Worm (Caenorhabditis elegans) whole organism, L1 larva: ENCODE data around the gene Y45F10C.6.

Source experiments
- ama-1 ChIP-seq: fragments of 150-350 bp; optimal IDR thresholded peaks from 2 replicates; lab custom pipeline; 2014
- ceh-63 ChIP-seq: fragments of 200-800 bp; sonication (Bioruptor generic); optimal IDR thresholded peaks from 2 replicates; lab custom pipeline; 2018; ENCODE audit warnings: mild to moderate bottlenecking, missing genetic modification characterization, missing compliant biosample characterization
- grh-1 ChIP-seq: fragments of 200-800 bp; sonication (Bioruptor generic); IDR thresholded peaks from 2 replicates; pipeline ENCODE4 v1.3.6; 2022; ENCODE audit warnings: missing genetic modification reagents, missing genetic modification characterization, missing compliant biosample characterization
- lsy-2 ChIP-seq, 2 experiments: fragments of 150-350 bp; optimal IDR thresholded peaks; 2 replicates each; lab custom pipeline; 2014; ENCODE audit warnings: missing biosample characterization in 2 of 2, missing genetic modification characterization in 2 of 2
- sup-37 ChIP-seq: fragments of 200-800 bp; sonication (Bioruptor generic); optimal IDR thresholded peaks from 2 replicates; lab custom pipeline; 2018; ENCODE audit warnings: mild to moderate bottlenecking, missing genetic modification characterization, missing compliant biosample characterization
- unc-62 ChIP-seq: fragments of 150-350 bp; optimal IDR thresholded peaks from 2 replicates; lab custom pipeline; 2014; ENCODE audit warnings: missing biosample characterization, missing genetic modification reagents, missing genetic modification characterization
- unc-86 ChIP-seq: sonication (generic microtip); optimal IDR thresholded peaks from 2 replicates; lab custom pipeline; 2016; ENCODE audit warnings: missing genetic modification characterization, missing compliant biosample characterization

DNA sequence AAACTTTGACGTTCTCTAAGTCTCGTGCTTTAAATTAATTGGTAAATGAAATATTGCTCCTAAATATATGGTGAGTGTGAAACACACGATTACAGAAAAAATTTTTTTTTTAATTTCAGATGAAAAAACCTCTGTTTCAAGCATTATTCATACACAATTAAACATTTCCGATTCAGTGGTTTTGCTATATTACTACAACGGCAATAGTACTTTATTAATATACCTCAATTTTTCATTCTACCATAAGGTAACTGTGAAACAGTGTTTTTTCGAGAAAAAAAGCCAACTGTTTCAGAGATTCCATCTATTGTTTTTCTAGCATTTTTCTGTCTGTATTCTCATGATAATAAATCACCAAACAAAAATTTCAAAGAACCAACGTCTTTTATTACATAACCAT lies 48.7 kb downstream of the Y45F10C.6 start:
- TF ChIP-seq ceh-63 (GFP tag; lab: Kevin White, UChicago) (no peak), sup-37 (GFP tag; lab: Kevin White, UChicago) (no peak), unc-62 (GFP tag; lab: Kevin White, UChicago) (no peak), unc-86 (no peak), lsy-2 (tag; optimal IDR thresholded peaks at IDR 0.05; lab: Kevin White, UChicago) (no peak), grh-1 (GFP tag; lab: Robert Waterston, UW) (no peak), ama-1 (lab: Kevin White, UChicago) (no peak)
